Worm (Caenorhabditis elegans): ENCODE data around the gene F59B2.13.

- no peak for TF ChIP-seq snpc-1.1 (tag; optimal IDR thresholded peaks at IDR 0.05; ENCODE audit: insufficient read depth)
- TF ChIP-seq lin-40 (tag; optimal IDR thresholded peaks at IDR 0.05), result peak; percentile 61
- no peak for TF ChIP-seq bed-1 (GFP tag; IDR thresholded peaks at IDR 0.05)
- no peak for TF ChIP-seq unc-62 (GFP tag; optimal IDR thresholded peaks at IDR 0.05)
- TF ChIP-seq ceh-100 (GFP tag; IDR thresholded peaks at IDR 0.05), result no peak
These were observed 40.0 kb downstream of the F59B2.13 start for ce11 chrIII:8986872-8987271.
